Worm (Caenorhabditis elegans) whole organism, L4 larva: Measurements from ENCODE around the gene fbxb-114.

ENCODE experiments used
- D1046.2 ChIP-seq: fragments of 200-800 bp; sonication (Bioruptor generic); IDR thresholded peaks from 2 replicates; pipeline ENCODE4 v1.3.6; 2022; ENCODE audit warnings: missing genetic modification characterization, missing compliant biosample characterization
- R02D3.7 ChIP-seq: fragments of 150-350 bp; sonication (generic microtip); optimal IDR thresholded peaks from 3 replicates; lab custom pipeline; 2014; ENCODE audit warnings: missing biosample characterization, missing genetic modification characterization
- Y75B8A.6 ChIP-seq: fragments of 200-800 bp; sonication (Bioruptor generic); IDR thresholded peaks from 2 replicates; pipeline ENCODE4 v1.3.6; 2022; ENCODE audit warnings: missing genetic modification reagents, missing genetic modification characterization, missing compliant biosample characterization
- ceh-82 ChIP-seq: sonication (generic microtip); optimal IDR thresholded peaks from 2 replicates; lab custom pipeline; 2017; ENCODE audit warnings: missing biosample characterization, missing genetic modification characterization
- egl-27 ChIP-seq: sonication (generic microtip); optimal IDR thresholded peaks from 3 replicates; lab custom pipeline; 2017; ENCODE audit warnings: missing biosample characterization, missing genetic modification reagents, missing genetic modification characterization
- hif-1 ChIP-seq, 2 experiments: sonication (generic microtip); optimal IDR thresholded peaks; 2 replicates each; lab custom pipeline; 2016 to 2017; ENCODE audit warnings: missing compliant biosample characterization in 2 of 2, missing genetic modification characterization in 2 of 2, missing genetic modification reagents in 2 of 2, missing genotype in 2 of 2, mild to moderate bottlenecking in 1 of 2
- nhr-10 ChIP-seq: fragments of 150-350 bp; optimal IDR thresholded peaks from 2 replicates; lab custom pipeline; 2014; ENCODE audit warnings: missing biosample characterization, missing genetic modification characterization
- nhr-28 ChIP-seq: fragments of 150-350 bp; optimal IDR thresholded peaks from 2 replicates; lab custom pipeline; 2014; ENCODE audit warnings: missing biosample characterization, missing genetic modification characterization
- zip-2 ChIP-seq: fragments of 150-350 bp; optimal IDR thresholded peaks from 2 replicates; lab custom pipeline; 2014; ENCODE audit warnings: missing biosample characterization, missing genetic modification characterization

- TF ChIP-seq nhr-10, result peak; percentile 51
- peak in 1 of 2 experiments; percentile 83 for TF ChIP-seq hif-1 (tag; optimal IDR thresholded peaks at IDR 0.05; lab: Kevin White, UChicago)
- TF ChIP-seq nhr-28 (tag; lab: Kevin White, UChicago), result peak; percentile 84
- no peak for TF ChIP-seq ceh-82 (tag; lab: Kevin White, UChicago)
- no peak for TF ChIP-seq R02D3.7 (tag; lab: Kevin White, UChicago)
- no peak for TF ChIP-seq D1046.2 (GFP tag; lab: Robert Waterston, UW)
- no peak for TF ChIP-seq Y75B8A.6 (GFP tag; lab: Robert Waterston, UW)
- TF ChIP-seq zip-2, result no peak
- no peak for TF ChIP-seq egl-27 (tag; lab: Kevin White, UChicago)
Measured at ce11 chrX:16961387-16961786, 39.8 kb downstream of the fbxb-114 start.
